Fruit fly (Drosophila melanogaster) Kc167 (cell line): ENCODE results near the gene CG6048.

Experiments
- Myc ChIP-seq: fragments of >200 bp; optimal IDR thresholded peaks from 2 replicates; lab custom pipeline; 2017; ENCODE audit warnings: missing external identifiers
- h ChIP-seq: fragments of >200 bp; optimal IDR thresholded peaks from 3 replicates; lab custom pipeline; 2018; ENCODE audit warnings: missing external identifiers

dm6 chrX:5922057-5922456, 30.3 kb upstream of the CG6048 start:
- TF ChIP-seq Myc (lab: Kevin White, UChicago) (no peak), h (lab: Kevin White, UChicago) (no peak)
